Worm (Caenorhabditis elegans) whole organism, L4 larva: ENCODE data around the gene rpl-39.

ENCODE experiments used
- D1046.2 ChIP-seq: fragments of 200-800 bp; sonication (Bioruptor generic); IDR thresholded peaks from 2 replicates; pipeline ENCODE4 v1.3.6; 2022; ENCODE audit warnings: missing genetic modification characterization, missing compliant biosample characterization
- F10B5.3 ChIP-seq: sonication (generic microtip); optimal IDR thresholded peaks from 2 replicates; lab custom pipeline; 2016; ENCODE audit warnings: mild to moderate bottlenecking, missing genetic modification characterization, missing compliant biosample characterization
- F26F4.8 ChIP-seq: fragments of 200-800 bp; sonication (Bioruptor generic); conservative IDR thresholded peaks from 2 replicates; pipeline ENCODE4 v1.3.6; 2022; ENCODE audit warnings: missing genetic modification characterization, missing compliant biosample characterization
- F37D6.2 ChIP-seq: sonication (generic microtip); optimal IDR thresholded peaks from 2 replicates; lab custom pipeline; 2016; ENCODE audit warnings: mild to moderate bottlenecking, missing genetic modification characterization, missing compliant biosample characterization
- F44E2.7 ChIP-seq: fragments of 200-800 bp; sonication (Bioruptor generic); IDR thresholded peaks from 2 replicates; pipeline ENCODE4 v2.1.2; 2022; ENCODE audit warnings: missing genetic modification characterization, missing compliant biosample characterization
- T20F7.1 ChIP-seq: fragments of 200-800 bp; sonication (Bioruptor generic); optimal IDR thresholded peaks from 2 replicates; lab custom pipeline; 2018; ENCODE audit warnings: mild to moderate bottlenecking, missing genetic modification characterization, missing compliant biosample characterization
- T26A8.4 ChIP-seq: fragments of 200-800 bp; sonication (Bioruptor generic); IDR thresholded peaks from 2 replicates; pipeline ENCODE4 v1.3.6; 2022; ENCODE audit warnings: missing genetic modification characterization, missing compliant biosample characterization
- Y75B8A.6 ChIP-seq: fragments of 200-800 bp; sonication (Bioruptor generic); IDR thresholded peaks from 2 replicates; pipeline ENCODE4 v1.3.6; 2022; ENCODE audit warnings: missing genetic modification reagents, missing genetic modification characterization, missing compliant biosample characterization
- aha-1 ChIP-seq: fragments of 150-350 bp; peaks from one replicate; lab custom pipeline; 2014; ENCODE audit warnings: missing biosample characterization, missing genetic modification characterization
- attf-4 ChIP-seq: sonication (generic microtip); optimal IDR thresholded peaks from 3 replicates; lab custom pipeline; 2017; ENCODE audit warnings: missing biosample characterization, missing genetic modification characterization
- ceh-28 ChIP-seq: fragments of 150-350 bp; optimal IDR thresholded peaks from 2 replicates; lab custom pipeline; 2014; ENCODE audit warnings: missing biosample characterization, missing genetic modification reagents, missing genetic modification characterization
- ceh-62 ChIP-seq: sonication (generic microtip); optimal IDR thresholded peaks from 2 replicates; lab custom pipeline; 2017; ENCODE audit warnings: missing biosample characterization, missing genetic modification characterization
- ctbp-1 ChIP-seq: fragments of 200-800 bp; sonication (Bioruptor generic); IDR thresholded peaks from 2 replicates; pipeline ENCODE4 v1.3.6; 2022; ENCODE audit warnings: missing genetic modification reagents, missing genetic modification characterization, missing compliant biosample characterization
- dpl-1 ChIP-seq: fragments of 150-350 bp; optimal IDR thresholded peaks from 2 replicates; lab custom pipeline; 2014; ENCODE audit warnings: missing biosample characterization, missing genetic modification reagents, missing genetic modification characterization
- duxl-1 ChIP-seq: sonication (generic microtip); optimal IDR thresholded peaks from 2 replicates; lab custom pipeline; 2016; ENCODE audit warnings: mild to moderate bottlenecking, missing genetic modification characterization, moderate library complexity, missing compliant biosample characterization; ENCODE audit not compliant: poor library complexity
- egl-43 ChIP-seq: fragments of 200-800 bp; sonication (Bioruptor generic); IDR thresholded peaks from 2 replicates; pipeline ENCODE4 v1.3.6; 2022; ENCODE audit warnings: missing genetic modification reagents, missing genetic modification characterization, missing compliant biosample characterization
- fos-1 ChIP-seq: fragments of 150-350 bp; optimal IDR thresholded peaks from 2 replicates; lab custom pipeline; 2014; ENCODE audit warnings: missing biosample characterization, missing genetic modification characterization
- gei-8 ChIP-seq: fragments of 200-800 bp; sonication (Bioruptor generic); optimal IDR thresholded peaks from 2 replicates; lab custom pipeline; 2018; ENCODE audit warnings: mild to moderate bottlenecking, missing genetic modification characterization, missing compliant biosample characterization
- hif-1 ChIP-seq, 2 experiments: sonication (generic microtip); optimal IDR thresholded peaks; 2 replicates each; lab custom pipeline; 2016 to 2017; ENCODE audit warnings: missing compliant biosample characterization in 2 of 2, missing genetic modification characterization in 2 of 2, missing genetic modification reagents in 2 of 2, missing genotype in 2 of 2, mild to moderate bottlenecking in 1 of 2
- hlh-30 ChIP-seq: sonication (generic microtip); optimal IDR thresholded peaks from 2 replicates; lab custom pipeline; 2017; ENCODE audit warnings: antibody characterized with exemption, mild to moderate bottlenecking, missing genetic modification characterization, missing compliant biosample characterization; ENCODE audit not compliant: insufficient read depth
- lin-13 ChIP-seq: fragments of 150-350 bp; optimal IDR thresholded peaks from 2 replicates; lab custom pipeline; 2014; ENCODE audit warnings: missing biosample characterization, missing genetic modification reagents, missing genetic modification characterization
- lin-29 ChIP-seq: fragments of 200-800 bp; sonication (Bioruptor generic); IDR thresholded peaks from 2 replicates; pipeline ENCODE4 v1.3.6; 2022; ENCODE audit warnings: missing genetic modification reagents, missing genetic modification characterization, missing compliant biosample characterization
- lin-38 ChIP-seq: fragments of 200-800 bp; sonication (Bioruptor generic); IDR thresholded peaks from 2 replicates; pipeline ENCODE4 v1.3.6; 2022; ENCODE audit warnings: missing genetic modification reagents, missing genetic modification characterization, missing compliant biosample characterization
- lin-39 ChIP-seq: fragments of 150-350 bp; optimal IDR thresholded peaks from 2 replicates; lab custom pipeline; 2014; ENCODE audit warnings: missing biosample characterization, missing genetic modification reagents, missing genetic modification characterization
- lir-3 ChIP-seq: sonication (generic microtip); optimal IDR thresholded peaks from 2 replicates; lab custom pipeline; 2016; ENCODE audit warnings: mild to moderate bottlenecking, missing genetic modification characterization, missing compliant biosample characterization
- lsy-2 ChIP-seq, 2 experiments: fragments of 150-350 bp in 1 of 2; sonication (generic microtip) in 1 of 2; optimal IDR thresholded peaks; 2 replicates each; lab custom pipeline; 2014 to 2017; ENCODE audit warnings: missing biosample characterization in 2 of 2, missing genetic modification characterization in 2 of 2
- madf-5 ChIP-seq, 2 experiments: fragments of 200-800 bp; sonication (Bioruptor generic); IDR thresholded peaks; 2 replicates each; pipeline ENCODE4 v1.3.6; 2022; ENCODE audit warnings: missing compliant biosample characterization in 2 of 2, missing genetic modification characterization in 2 of 2
- madf-9 ChIP-seq: fragments of 200-800 bp; sonication (Bioruptor generic); conservative IDR thresholded peaks from 2 replicates; pipeline ENCODE4 v1.3.6; 2022; ENCODE audit warnings: missing genetic modification reagents, missing genetic modification characterization, missing compliant biosample characterization
- mes-2 ChIP-seq: sonication (generic microtip); optimal IDR thresholded peaks from 2 replicates; lab custom pipeline; 2016; ENCODE audit warnings: missing genotype, mild to moderate bottlenecking, missing genetic modification characterization, missing compliant biosample characterization; ENCODE audit not compliant: poor library complexity, severe bottlenecking
- mxl-3 ChIP-seq: fragments of 200-800 bp; sonication (Bioruptor generic); optimal IDR thresholded peaks from 2 replicates; lab custom pipeline; 2018; ENCODE audit warnings: mild to moderate bottlenecking, missing genetic modification characterization, missing compliant biosample characterization
- nhr-102 ChIP-seq: sonication (generic microtip); optimal IDR thresholded peaks from 2 replicates; lab custom pipeline; 2016; ENCODE audit warnings: mild to moderate bottlenecking, missing genetic modification characterization, moderate library complexity, missing compliant biosample characterization
- nhr-111 ChIP-seq: fragments of 200-800 bp; sonication (Bioruptor generic); optimal IDR thresholded peaks from 2 replicates; lab custom pipeline; 2018; ENCODE audit warnings: mild to moderate bottlenecking, missing genetic modification characterization, missing compliant biosample characterization
- nhr-6 ChIP-seq: fragments of 150-350 bp; optimal IDR thresholded peaks from 2 replicates; lab custom pipeline; 2014; ENCODE audit warnings: missing biosample characterization, missing genetic modification characterization
- nhr-77 ChIP-seq: fragments of 150-350 bp; optimal IDR thresholded peaks from 2 replicates; lab custom pipeline; 2014; ENCODE audit warnings: missing biosample characterization, missing genetic modification characterization
- pqm-1 ChIP-seq: sonication (generic microtip); optimal IDR thresholded peaks from 2 replicates; lab custom pipeline; 2017; ENCODE audit warnings: missing biosample characterization, missing genetic modification characterization
- rbr-2 ChIP-seq: sonication (generic microtip); optimal IDR thresholded peaks from 2 replicates; lab custom pipeline; 2016; ENCODE audit warnings: missing genotype, missing genetic modification characterization, missing compliant biosample characterization
- saeg-2 ChIP-seq: fragments of 200-800 bp; sonication (Bioruptor generic); IDR thresholded peaks from 2 replicates; pipeline ENCODE4 v1.3.6; 2022; ENCODE audit warnings: missing genetic modification reagents, missing genetic modification characterization, missing compliant biosample characterization
- set-16 ChIP-seq: fragments of 200-800 bp; sonication (Bioruptor generic); IDR thresholded peaks from 2 replicates; pipeline ENCODE4 v1.3.6; 2022; ENCODE audit warnings: missing genetic modification reagents, missing genetic modification characterization, missing compliant biosample characterization
- snpc-1.2 ChIP-seq: fragments of 200-800 bp; sonication (Bioruptor generic); IDR thresholded peaks from 2 replicates; pipeline ENCODE4 v1.3.6; 2022; ENCODE audit warnings: missing genetic modification reagents, missing genetic modification characterization, missing compliant biosample characterization
- spr-1 ChIP-seq: sonication (generic microtip); optimal IDR thresholded peaks from 2 replicates; lab custom pipeline; 2016; ENCODE audit warnings: mild to moderate bottlenecking, missing genetic modification characterization, missing compliant biosample characterization
- tra-1 ChIP-seq: fragments of 200-800 bp; sonication (Bioruptor generic); IDR thresholded peaks from 2 replicates; pipeline ENCODE4 v1.3.6; 2022; ENCODE audit warnings: missing genetic modification reagents, missing genetic modification characterization, missing compliant biosample characterization
- unc-130 ChIP-seq: sonication (generic microtip); optimal IDR thresholded peaks from 2 replicates; lab custom pipeline; 2016; ENCODE audit warnings: missing genetic modification reagents, missing genetic modification characterization, missing compliant biosample characterization
- unc-39 ChIP-seq: sonication (generic microtip); optimal IDR thresholded peaks from 2 replicates; lab custom pipeline; 2017; ENCODE audit warnings: missing biosample characterization, missing genetic modification characterization
- unc-62 ChIP-seq, 3 experiments: fragments of 150-350 bp in 1 of 3; sonication (generic microtip); optimal IDR thresholded peaks in 2 of 3; peaks in 1 of 3; 1 replicate in 1 of 3; 2 replicates in 2 of 3; lab custom pipeline; 2014 to 2017; ENCODE audit warnings: missing biosample characterization in 3 of 3, missing genetic modification characterization in 3 of 3, missing genetic modification reagents in 3 of 3, missing genotype in 1 of 3
- vab-7 ChIP-seq: fragments of 200-800 bp; sonication (Bioruptor generic); IDR thresholded peaks from 2 replicates; pipeline ENCODE4 v1.3.6; 2022; ENCODE audit warnings: missing genetic modification reagents, missing genetic modification characterization, missing compliant biosample characterization
- ztf-7 ChIP-seq: fragments of 150-350 bp; optimal IDR thresholded peaks from 2 replicates; lab custom pipeline; 2014; ENCODE audit warnings: missing biosample characterization, missing genetic modification characterization

The rpl-39 gene

ce11 chrV:7745903-7746302 is 30.0 kb downstream of the rpl-39 start (continued):
- TF ChIP-seq set-16 (GFP tag; lab: Robert Waterston, UW): peak; percentile 73
- 0 out of 2 replicates have a peak, but pooled peaks have one; percentile 17 for TF ChIP-seq ctbp-1 (GFP tag; lab: Robert Waterston, UW)
- TF ChIP-seq egl-43 (GFP tag; lab: Robert Waterston, UW): 0 out of 2 replicates have a peak, but pooled peaks have one; percentile 39
- TF ChIP-seq nhr-6 (tag; lab: Kevin White, UChicago): no peak
- TF ChIP-seq mxl-3 (GFP tag; lab: Kevin White, UChicago): peak; percentile 29

ce11 chrV:7745386-7745785 is 30.5 kb downstream of the rpl-39 start:
- TF ChIP-seq madf-9 (GFP tag; lab: Robert Waterston, UW) (no peak), madf-5 (GFP tag; IDR thresholded peaks at IDR 0.05; lab: Robert Waterston, UW) (no peak), lsy-2 (tag; optimal IDR thresholded peaks at IDR 0.05; lab: Kevin White, UChicago) (no peak), aha-1 (tag; lab: Kevin White, UChicago) (peak; percentile 92)

ce11 chrV:7744068-7744467 is 31.8 kb downstream of the rpl-39 start:
- no peak for TF ChIP-seq spr-1 (tag; lab: Kevin White, UChicago)
- no peak for TF ChIP-seq lin-39 (tag; lab: Kevin White, UChicago)
- no peak for TF ChIP-seq ztf-7
- TF ChIP-seq tra-1: peak; percentile 100
- TF ChIP-seq saeg-2: peak; percentile 80; the same call in 1 of the 2 replicates
- no peak for TF ChIP-seq D1046.2 (GFP tag; lab: Robert Waterston, UW)
- peak; percentile 15 for TF ChIP-seq duxl-1 (tag; lab: Kevin White, UChicago)
- no peak for TF ChIP-seq unc-130
- no peak for TF ChIP-seq ctbp-1 (GFP tag; lab: Robert Waterston, UW)
- 0 out of 2 replicates have a peak, but pooled peaks have one; percentile 47 for TF ChIP-seq T26A8.4 (GFP tag; lab: Robert Waterston, UW)
- TF ChIP-seq mes-2 (tag; lab: Kevin White, UChicago): peak; percentile 29
- no peak for TF ChIP-seq F10B5.3 (tag; lab: Kevin White, UChicago)
- TF ChIP-seq lin-38 (GFP tag; lab: Robert Waterston, UW): no peak
- no peak for TF ChIP-seq fos-1 (tag; lab: Kevin White, UChicago)
- TF ChIP-seq unc-62 (GFP tag; optimal IDR thresholded peaks at IDR 0.05 in 1 of 2; lab: Kevin White, UChicago): peak in 1 of 2 experiments; percentile 96
- TF ChIP-seq unc-62 (tag; optimal IDR thresholded peaks at IDR 0.05; lab: Kevin White, UChicago): no peak
- no peak for TF ChIP-seq lin-13
- TF ChIP-seq nhr-111 (GFP tag; lab: Kevin White, UChicago): no peak
- TF ChIP-seq vab-7 (GFP tag; lab: Robert Waterston, UW): no peak
- no peak for TF ChIP-seq attf-4 (tag; lab: Kevin White, UChicago)
- no peak for TF ChIP-seq F26F4.8 (GFP tag; lab: Robert Waterston, UW)
- TF ChIP-seq aha-1 (tag; lab: Kevin White, UChicago): peak; percentile 50
- peak; percentile 85 for TF ChIP-seq nhr-102
- TF ChIP-seq lin-29 (GFP tag; lab: Robert Waterston, UW): no peak
- TF ChIP-seq dpl-1 (GFP tag; lab: Kevin White, UChicago): no peak
- TF ChIP-seq F44E2.7 (GFP tag; lab: Robert Waterston, UW): no peak
- TF ChIP-seq Y75B8A.6 (GFP tag; lab: Robert Waterston, UW): no peak
- no peak for TF ChIP-seq unc-39 (tag; lab: Kevin White, UChicago)
- no peak for TF ChIP-seq rbr-2
- TF ChIP-seq lsy-2 (tag; optimal IDR thresholded peaks at IDR 0.05; lab: Kevin White, UChicago): peak in 1 of 2 experiments; percentile 8
- peak; percentile 58 for TF ChIP-seq hlh-30 (tag; lab: Kevin White, UChicago)
- no peak for TF ChIP-seq ceh-28 (tag; lab: Kevin White, UChicago)
- TF ChIP-seq T20F7.1: peak; percentile 37
- TF ChIP-seq ceh-62 (tag; lab: Kevin White, UChicago): no peak
- peak; percentile 49 for TF ChIP-seq mxl-3 (GFP tag; lab: Kevin White, UChicago)
- TF ChIP-seq lir-3 (tag; lab: Kevin White, UChicago): no peak
- TF ChIP-seq snpc-1.2 (GFP tag; lab: Robert Waterston, UW): no peak
- peak; percentile 53 for TF ChIP-seq pqm-1 (tag; lab: Kevin White, UChicago)
- TF ChIP-seq F37D6.2 (tag; lab: Kevin White, UChicago): no peak
- TF ChIP-seq nhr-77: peak; percentile 25
- peak; percentile 33 for TF ChIP-seq gei-8 (GFP tag; lab: Kevin White, UChicago)
- peak in 1 of 2 experiments; percentile 12 for TF ChIP-seq hif-1 (tag; optimal IDR thresholded peaks at IDR 0.05; lab: Kevin White, UChicago)
